Fruit fly (Drosophila melanogaster): Measurements from ENCODE around the gene CG14143.

DNA sequence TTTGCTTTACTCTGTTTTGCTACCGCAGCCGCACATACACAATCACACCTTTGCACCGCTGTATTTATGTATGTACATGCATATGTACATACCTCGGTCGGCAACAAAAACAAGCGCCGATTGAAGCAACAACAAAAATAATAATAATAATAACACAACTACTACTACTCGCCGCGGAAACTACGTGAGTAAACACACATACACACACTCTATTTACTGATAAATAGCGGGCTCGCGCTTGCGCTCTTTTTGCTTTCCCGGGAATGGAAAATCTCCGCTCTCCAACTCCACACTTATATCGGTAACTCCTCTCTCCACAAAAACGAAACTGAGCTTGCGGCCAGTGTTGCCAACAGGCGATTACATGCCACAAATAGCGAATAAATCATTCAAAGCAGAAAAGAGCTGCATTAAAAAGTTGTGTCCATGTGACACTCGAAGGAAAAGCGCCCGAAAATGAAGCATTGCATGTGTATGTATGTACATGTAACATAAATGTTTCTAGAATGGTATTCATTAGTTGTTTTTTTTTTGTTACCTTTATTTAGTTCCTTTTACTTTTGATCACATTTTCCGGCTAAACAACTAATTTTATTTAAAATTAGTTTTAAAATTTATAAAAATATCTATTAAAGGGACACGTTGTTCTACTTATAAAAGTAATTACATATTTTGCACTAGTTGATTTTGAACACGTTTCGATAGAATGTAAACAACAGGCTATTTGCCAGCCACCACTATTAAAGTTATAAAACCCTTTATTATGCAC, 16.0 kb upstream of the CG14143 start:
- TF ChIP-seq CG18476 (GFP tag; optimal IDR thresholded peaks at IDR 0.05) (peak; percentile 46), CG10209 (GFP tag; optimal IDR thresholded peaks at IDR 0.05) (peak; percentile 81), Awh (GFP tag; IDR thresholded peaks at IDR 0.05) (peak; percentile 67; the same call in 1 of the 2 replicates), gcm2 (GFP tag; optimal IDR thresholded peaks at IDR 0.05) (peak; percentile 60), CG2712 (tag; optimal IDR thresholded peaks at IDR 0.05) (peak; percentile 35)

Measured in whole organism, embryonic.